Worm (Caenorhabditis elegans): ENCODE measurements around the gene mesp-1.

Gene mesp-1

DNA sequence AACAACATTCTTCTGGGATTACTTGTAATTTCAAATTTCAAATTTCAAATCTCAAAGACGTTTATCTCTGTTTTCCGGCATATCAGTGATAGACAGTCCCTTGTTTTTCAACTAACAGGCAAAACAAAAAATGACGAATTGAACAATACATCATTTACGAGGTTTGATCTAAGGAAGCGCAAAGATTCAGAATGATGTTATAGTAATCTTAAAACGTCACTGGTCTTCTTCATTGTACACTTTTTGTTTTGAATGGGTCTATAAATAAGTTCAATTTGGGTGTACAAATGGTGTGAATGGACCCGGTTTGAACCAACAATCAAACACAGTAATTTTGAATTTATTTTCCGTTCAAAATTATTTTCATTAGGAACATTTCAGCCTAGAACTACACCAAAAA lies 24.9 kb downstream of the mesp-1 start:
- TF ChIP-seq mbf-1 (tag; optimal IDR thresholded peaks at IDR 0.05) = no peak
- no peak for TF ChIP-seq alr-1 (tag; optimal IDR thresholded peaks at IDR 0.05)
- TF ChIP-seq Y55F3AM.14 (GFP tag; optimal IDR thresholded peaks at IDR 0.05) = no peak
- no peak for TF ChIP-seq ama-1 (optimal IDR thresholded peaks at IDR 0.05)
- no peak for TF ChIP-seq ztf-4 (tag; optimal IDR thresholded peaks at IDR 0.05)
- no peak for TF ChIP-seq egl-27 (tag; optimal IDR thresholded peaks at IDR 0.05)
- TF ChIP-seq zag-1 (tag; optimal IDR thresholded peaks at IDR 0.05) = no peak
- TF ChIP-seq nhr-11 (tag; optimal IDR thresholded peaks at IDR 0.05) = no peak
- TF ChIP-seq skn-1 (tag; optimal IDR thresholded peaks at IDR 0.05) = no peak

ce11 chrIV:8526050-8526449 lies 26.9 kb downstream of the mesp-1 start:
- TF ChIP-seq ztf-1 (GFP tag; conservative IDR thresholded peaks at IDR 0.05) (no peak), unc-39 (tag; optimal IDR thresholded peaks at IDR 0.05) (no peak), crh-2 (tag; optimal IDR thresholded peaks at IDR 0.05) (peak; percentile 63), mbf-1 (tag; optimal IDR thresholded peaks at IDR 0.05) (no peak), unc-55 (GFP tag; optimal IDR thresholded peaks at IDR 0.05) (no peak), unc-62 (GFP tag; optimal IDR thresholded peaks at IDR 0.05) (peak; percentile 23), C34F6.9 (tag; optimal IDR thresholded peaks at IDR 0.05) (peak; percentile 11), alr-1 (tag; optimal IDR thresholded peaks at IDR 0.05) (no peak), nhr-237 (tag; optimal IDR thresholded peaks at IDR 0.05) (no peak), sma-9 (GFP tag; optimal IDR thresholded peaks at IDR 0.05) (peak; percentile 97), sma-9 (tag; optimal IDR thresholded peaks at IDR 0.05) (peak; percentile 77), lsy-2 (tag; optimal IDR thresholded peaks at IDR 0.05) (peak in 1 of 2 experiments; percentile 86), nhr-6 (tag; optimal IDR thresholded peaks at IDR 0.05) (peak; percentile 79), nhr-77 (tag; optimal IDR thresholded peaks at IDR 0.05) (no peak), blmp-1 (tag; optimal IDR thresholded peaks at IDR 0.05; ENCODE audit: insufficient read depth) (peak; percentile 43), mdl-1 (tag; optimal IDR thresholded peaks at IDR 0.05) (peak in 1 of 2 experiments; percentile 44), snpc-4 (tag; optimal IDR thresholded peaks at IDR 0.05) (no peak), elt-3 (tag; optimal IDR thresholded peaks at IDR 0.05) (no peak), nhr-10 (tag; optimal IDR thresholded peaks at IDR 0.05) (no peak), lin-13 (GFP tag; optimal IDR thresholded peaks at IDR 0.05) (no peak), ceh-16 (tag; optimal IDR thresholded peaks at IDR 0.05) (no peak), ztf-4 (tag; optimal IDR thresholded peaks at IDR 0.05) (peak; percentile 65), sem-4 (tag; optimal IDR thresholded peaks at IDR 0.05) (peak; percentile 18), ceh-82 (tag; optimal IDR thresholded peaks at IDR 0.05) (no peak), aly-2 (tag; optimal IDR thresholded peaks at IDR 0.05) (no peak), sma-3 (GFP tag; optimal IDR thresholded peaks at IDR 0.05) (peak; percentile 88), ZK546.5 (tag; optimal IDR thresholded peaks at IDR 0.05) (no peak), Y55F3AM.14 (GFP tag; optimal IDR thresholded peaks at IDR 0.05) (peak; percentile 62), fos-1 (tag; optimal IDR thresholded peaks at IDR 0.05) (peak; percentile 68), R02D3.7 (tag; optimal IDR thresholded peaks at IDR 0.05) (no peak), nhr-21 (tag; optimal IDR thresholded peaks at IDR 0.05) (peak; percentile 87), gmeb-1 (tag; optimal IDR thresholded peaks at IDR 0.05) (no peak), nhr-25 (tag; optimal IDR thresholded peaks at IDR 0.05) (no peak), F13H6.1 (tag; optimal IDR thresholded peaks at IDR 0.05) (peak; percentile 92), zag-1 (tag; optimal IDR thresholded peaks at IDR 0.05) (no peak), elt-1 (tag; optimal IDR thresholded peaks at IDR 0.05) (no peak), nhr-11 (tag; optimal IDR thresholded peaks at IDR 0.05) (no peak), ztf-11 (tag; optimal IDR thresholded peaks at IDR 0.05) (no peak), lin-11 (tag; optimal IDR thresholded peaks at IDR 0.05) (no peak), peb-1 (tag; optimal IDR thresholded peaks at IDR 0.05) (no peak), skn-1 (tag; optimal IDR thresholded peaks at IDR 0.05) (no peak), ama-1 (optimal IDR thresholded peaks at IDR 0.05) (no peak), nhr-23 (tag; optimal IDR thresholded peaks at IDR 0.05) (no peak), dmd-4 (tag; optimal IDR thresholded peaks at IDR 0.05) (no peak), lin-39 (tag; optimal IDR thresholded peaks at IDR 0.05) (no peak), nhr-12 (tag; optimal IDR thresholded peaks at IDR 0.05) (no peak), mab-5 (tag; optimal IDR thresholded peaks at IDR 0.05) (no peak), nhr-129 (tag; optimal IDR thresholded peaks at IDR 0.05) (peak; percentile 88), egl-27 (tag; optimal IDR thresholded peaks at IDR 0.05) (peak; percentile 62)
